Worm (Caenorhabditis elegans) whole organism, L4 larva: ENCODE results near the gene K09E9.3.

Experiments
- F37D6.2 ChIP-seq: sonication (generic microtip); optimal IDR thresholded peaks from 2 replicates; lab custom pipeline; 2016; ENCODE audit warnings: mild to moderate bottlenecking, missing genetic modification characterization, missing compliant biosample characterization
- T20F7.1 ChIP-seq: fragments of 200-800 bp; sonication (Bioruptor generic); optimal IDR thresholded peaks from 2 replicates; lab custom pipeline; 2018; ENCODE audit warnings: mild to moderate bottlenecking, missing genetic modification characterization, missing compliant biosample characterization
- Y105C5A.15 ChIP-seq: fragments of 200-800 bp; sonication (Bioruptor generic); IDR thresholded peaks from 2 replicates; pipeline ENCODE4 v1.3.6; 2022; ENCODE audit warnings: missing genetic modification characterization, missing compliant biosample characterization
- ZK337.2 ChIP-seq: fragments of 200-800 bp; sonication (Bioruptor generic); IDR thresholded peaks from 2 replicates; pipeline ENCODE4 v1.3.6; 2022; ENCODE audit warnings: missing genetic modification reagents, missing genetic modification characterization, missing compliant biosample characterization
- aha-1 ChIP-seq: fragments of 150-350 bp; peaks from one replicate; lab custom pipeline; 2014; ENCODE audit warnings: missing biosample characterization, missing genetic modification characterization
- ama-1 ChIP-seq: fragments of 150-350 bp; optimal IDR thresholded peaks from 2 replicates; lab custom pipeline; 2014; ENCODE audit warnings: inconsistent platforms, mixed read lengths
- ceh-20 ChIP-seq: fragments of 200-800 bp; sonication (Bioruptor generic); IDR thresholded peaks from 2 replicates; pipeline ENCODE4 v1.3.6; 2022; ENCODE audit warnings: missing genetic modification reagents, missing genetic modification characterization, missing compliant biosample characterization
- ces-1 ChIP-seq: fragments of 150-350 bp; sonication (generic microtip); optimal IDR thresholded peaks from 4 replicates; lab custom pipeline; 2014; ENCODE audit warnings: missing biosample characterization, missing genetic modification reagents, missing genetic modification characterization
- ctbp-1 ChIP-seq: fragments of 200-800 bp; sonication (Bioruptor generic); IDR thresholded peaks from 2 replicates; pipeline ENCODE4 v1.3.6; 2022; ENCODE audit warnings: missing genetic modification reagents, missing genetic modification characterization, missing compliant biosample characterization
- daf-12 ChIP-seq: fragments of 150-350 bp; optimal IDR thresholded peaks from 2 replicates; lab custom pipeline; 2014; ENCODE audit warnings: missing biosample characterization, missing genetic modification reagents, missing genetic modification characterization
- daf-8 ChIP-seq: fragments of 200-800 bp; sonication (Bioruptor generic); IDR thresholded peaks from 2 replicates; pipeline ENCODE4 v1.3.6; 2022; ENCODE audit warnings: missing genetic modification characterization, missing compliant biosample characterization
- dmd-6 ChIP-seq: fragments of 200-800 bp; sonication (Bioruptor generic); IDR thresholded peaks from 2 replicates; pipeline ENCODE4 v1.3.6; 2022; ENCODE audit warnings: missing genetic modification reagents, missing genetic modification characterization, missing compliant biosample characterization
- dve-1 ChIP-seq: sonication (generic microtip); optimal IDR thresholded peaks from 2 replicates; lab custom pipeline; 2017; ENCODE audit warnings: antibody characterized with exemption, mild to moderate bottlenecking, missing genetic modification characterization, missing compliant biosample characterization; ENCODE audit not compliant: insufficient read depth
- fkh-10 ChIP-seq: fragments of 150-350 bp; optimal IDR thresholded peaks from 2 replicates; lab custom pipeline; 2014; ENCODE audit warnings: missing biosample characterization, missing genetic modification reagents, missing genetic modification characterization
- hif-1 ChIP-seq, 2 experiments: sonication (generic microtip); optimal IDR thresholded peaks; 2 replicates each; lab custom pipeline; 2016 to 2017; ENCODE audit warnings: missing compliant biosample characterization in 2 of 2, missing genetic modification characterization in 2 of 2, missing genetic modification reagents in 2 of 2, missing genotype in 2 of 2, mild to moderate bottlenecking in 1 of 2
- hlh-11 ChIP-seq: fragments of 200-800 bp; sonication (Bioruptor generic); optimal IDR thresholded peaks from 2 replicates; lab custom pipeline; 2018; ENCODE audit warnings: mild to moderate bottlenecking, missing genetic modification characterization, missing compliant biosample characterization
- hlh-30 ChIP-seq: sonication (generic microtip); optimal IDR thresholded peaks from 2 replicates; lab custom pipeline; 2017; ENCODE audit warnings: antibody characterized with exemption, mild to moderate bottlenecking, missing genetic modification characterization, missing compliant biosample characterization; ENCODE audit not compliant: insufficient read depth
- hmg-1.1 ChIP-seq: fragments of 200-800 bp; sonication (Bioruptor generic); IDR thresholded peaks from 2 replicates; pipeline ENCODE4 v1.3.6; 2022; ENCODE audit warnings: missing genetic modification reagents, missing genetic modification characterization, missing compliant biosample characterization
- lin-38 ChIP-seq: fragments of 200-800 bp; sonication (Bioruptor generic); IDR thresholded peaks from 2 replicates; pipeline ENCODE4 v1.3.6; 2022; ENCODE audit warnings: missing genetic modification reagents, missing genetic modification characterization, missing compliant biosample characterization
- lir-3 ChIP-seq: sonication (generic microtip); optimal IDR thresholded peaks from 2 replicates; lab custom pipeline; 2016; ENCODE audit warnings: mild to moderate bottlenecking, missing genetic modification characterization, missing compliant biosample characterization
- lsy-2 ChIP-seq, 2 experiments: fragments of 150-350 bp in 1 of 2; sonication (generic microtip) in 1 of 2; optimal IDR thresholded peaks; 2 replicates each; lab custom pipeline; 2014 to 2017; ENCODE audit warnings: missing biosample characterization in 2 of 2, missing genetic modification characterization in 2 of 2
- mdl-1 ChIP-seq, 2 experiments: fragments of 150-350 bp in 1 of 2; sonication (generic microtip) in 1 of 2; optimal IDR thresholded peaks; 2 replicates each; lab custom pipeline; 2014 to 2017; ENCODE audit warnings: missing biosample characterization in 2 of 2, missing genetic modification characterization in 2 of 2
- mep-1 ChIP-seq: fragments of 150-350 bp; sonication (generic microtip); optimal IDR thresholded peaks from 3 replicates; lab custom pipeline; 2014; ENCODE audit warnings: missing biosample characterization, missing genetic modification characterization
- mes-2 ChIP-seq: sonication (generic microtip); optimal IDR thresholded peaks from 2 replicates; lab custom pipeline; 2016; ENCODE audit warnings: missing genotype, mild to moderate bottlenecking, missing genetic modification characterization, missing compliant biosample characterization; ENCODE audit not compliant: poor library complexity, severe bottlenecking
- nhr-102 ChIP-seq: sonication (generic microtip); optimal IDR thresholded peaks from 2 replicates; lab custom pipeline; 2016; ENCODE audit warnings: mild to moderate bottlenecking, missing genetic modification characterization, moderate library complexity, missing compliant biosample characterization
- nhr-25 ChIP-seq: sonication (generic microtip); optimal IDR thresholded peaks from 2 replicates; lab custom pipeline; 2017; ENCODE audit warnings: missing genetic modification characterization, mild to moderate bottlenecking, missing compliant biosample characterization, antibody characterized with exemption, moderate library complexity, borderline replicate concordance; ENCODE audit not compliant: insufficient read depth
- nhr-41 ChIP-seq: fragments of 200-800 bp; sonication (Bioruptor generic); IDR thresholded peaks from 2 replicates; pipeline ENCODE4 v1.3.6; 2022; ENCODE audit warnings: missing genetic modification reagents, missing genetic modification characterization, missing compliant biosample characterization
- nhr-42 ChIP-seq: fragments of 200-800 bp; sonication (Bioruptor generic); IDR thresholded peaks from 2 replicates; pipeline ENCODE4 v1.3.6; 2022; ENCODE audit warnings: missing genetic modification characterization, missing compliant biosample characterization
- nhr-77 ChIP-seq: fragments of 150-350 bp; optimal IDR thresholded peaks from 2 replicates; lab custom pipeline; 2014; ENCODE audit warnings: missing biosample characterization, missing genetic modification characterization
- pha-4 ChIP-seq, 2 experiments: fragments of 150-350 bp in 1 of 2; fragments of 200-800 bp in 1 of 2; sonication (Bioruptor generic) in 1 of 2; IDR thresholded peaks in 1 of 2; optimal IDR thresholded peaks in 1 of 2; 2 replicates each; pipeline versions ENCODE4 v1.3.6 to Lab custom; 2014 to 2022; ENCODE audit warnings: missing genetic modification characterization in 2 of 2, missing genetic modification reagents in 2 of 2, missing biosample characterization in 1 of 2, missing compliant biosample characterization in 1 of 2
- rbr-2 ChIP-seq: sonication (generic microtip); optimal IDR thresholded peaks from 2 replicates; lab custom pipeline; 2016; ENCODE audit warnings: missing genotype, missing genetic modification characterization, missing compliant biosample characterization
- saeg-2 ChIP-seq: fragments of 200-800 bp; sonication (Bioruptor generic); IDR thresholded peaks from 2 replicates; pipeline ENCODE4 v1.3.6; 2022; ENCODE audit warnings: missing genetic modification reagents, missing genetic modification characterization, missing compliant biosample characterization
- sdz-12 ChIP-seq: fragments of 200-800 bp; sonication (Bioruptor generic); optimal IDR thresholded peaks from 2 replicates; lab custom pipeline; 2018; ENCODE audit warnings: mild to moderate bottlenecking, missing genetic modification characterization, missing compliant biosample characterization
- set-16 ChIP-seq: fragments of 200-800 bp; sonication (Bioruptor generic); IDR thresholded peaks from 2 replicates; pipeline ENCODE4 v1.3.6; 2022; ENCODE audit warnings: missing genetic modification reagents, missing genetic modification characterization, missing compliant biosample characterization
- snpc-1.2 ChIP-seq: fragments of 200-800 bp; sonication (Bioruptor generic); IDR thresholded peaks from 2 replicates; pipeline ENCODE4 v1.3.6; 2022; ENCODE audit warnings: missing genetic modification reagents, missing genetic modification characterization, missing compliant biosample characterization
- unc-62 ChIP-seq, 3 experiments: fragments of 150-350 bp in 1 of 3; sonication (generic microtip); optimal IDR thresholded peaks in 2 of 3; peaks in 1 of 3; 1 replicate in 1 of 3; 2 replicates in 2 of 3; lab custom pipeline; 2014 to 2017; ENCODE audit warnings: missing biosample characterization in 3 of 3, missing genetic modification characterization in 3 of 3, missing genetic modification reagents in 3 of 3, missing genotype in 1 of 3
- vab-7 ChIP-seq: fragments of 200-800 bp; sonication (Bioruptor generic); IDR thresholded peaks from 2 replicates; pipeline ENCODE4 v1.3.6; 2022; ENCODE audit warnings: missing genetic modification reagents, missing genetic modification characterization, missing compliant biosample characterization
- zfp-2 ChIP-seq: sonication (generic microtip); optimal IDR thresholded peaks from 2 replicates; lab custom pipeline; 2016; ENCODE audit warnings: mild to moderate bottlenecking, missing genetic modification characterization, missing compliant biosample characterization

Gene K09E9.3

ce11 chrX:15567986-15568940, 45.3 kb downstream of the K09E9.3 start, which contains the start of gene dyn-1 (continued):
- TF ChIP-seq saeg-2 (GFP tag; lab: Robert Waterston, UW) (no peak), daf-12 (tag; lab: Kevin White, UChicago) (no peak), nhr-41 (GFP tag; lab: Robert Waterston, UW) (0 out of 2 replicates have a peak, but pooled peaks have one; percentile 10), nhr-77 (tag; lab: Kevin White, UChicago) (peak; percentile 81), fkh-10 (GFP tag; lab: Kevin White, UChicago) (no peak), mes-2 (tag; lab: Kevin White, UChicago) (peak; percentile 68), nhr-25 (tag; lab: Kevin White, UChicago) (no peak), daf-8 (GFP tag; lab: Robert Waterston, UW) (no peak), nhr-102 (peak; percentile 61), hmg-1.1 (peak; percentile 67), dve-1 (tag; lab: Kevin White, UChicago) (peak; percentile 82), lir-3 (peak; percentile 43)
- TF ChIP-seq, all 104 proteins: peak for 35

ce11 chrX:15566640-15567039, 47.0 kb downstream of the K09E9.3 start:
- TF ChIP-seq hif-1 (tag; optimal IDR thresholded peaks at IDR 0.05; lab: Kevin White, UChicago) (no peak), ctbp-1 (GFP tag; lab: Robert Waterston, UW) (0 out of 2 replicates have a peak, but pooled peaks have one; percentile 68), daf-12 (tag; lab: Kevin White, UChicago) (no peak), mdl-1 (tag; optimal IDR thresholded peaks at IDR 0.05; lab: Kevin White, UChicago) (peak in 1 of 2 experiments; percentile 52), ZK337.2 (GFP tag; lab: Robert Waterston, UW) (no peak), pha-4 (GFP tag; IDR thresholded peaks at IDR 0.05; lab: Robert Waterston, UW) (0 out of 2 replicates have a peak, but pooled peaks have one; percentile 30), pha-4 (tag; optimal IDR thresholded peaks at IDR 0.05; lab: Kevin White, UChicago) (no peak), lir-3 (no peak), hlh-30 (tag; lab: Kevin White, UChicago) (no peak), hlh-11 (tag; lab: Kevin White, UChicago) (peak; percentile 15), mes-2 (tag; lab: Kevin White, UChicago) (peak; percentile 38), Y105C5A.15 (GFP tag; lab: Robert Waterston, UW) (no peak), ces-1 (GFP tag; lab: Kevin White, UChicago) (no peak), F37D6.2 (tag; lab: Kevin White, UChicago) (peak; percentile 46), nhr-42 (no peak), fkh-10 (GFP tag; lab: Kevin White, UChicago) (peak; percentile 57), ceh-20 (0 out of 2 replicates have a peak, but pooled peaks have one; percentile 14), nhr-102 (no peak), aha-1 (tag; lab: Kevin White, UChicago) (peak; percentile 58), rbr-2 (peak; percentile 63), set-16 (GFP tag; lab: Robert Waterston, UW) (peak; percentile 70), vab-7 (0 out of 2 replicates have a peak, but pooled peaks have one; percentile 37), unc-62 (GFP tag; optimal IDR thresholded peaks at IDR 0.05 in 1 of 2; lab: Kevin White, UChicago) (peak in 1 of 2 experiments; percentile 90), unc-62 (tag; optimal IDR thresholded peaks at IDR 0.05; lab: Kevin White, UChicago) (no peak), mep-1 (tag; lab: Kevin White, UChicago) (peak; percentile 8), ama-1 (lab: Kevin White, UChicago) (no peak), hmg-1.1 (peak; percentile 63)

DNA sequence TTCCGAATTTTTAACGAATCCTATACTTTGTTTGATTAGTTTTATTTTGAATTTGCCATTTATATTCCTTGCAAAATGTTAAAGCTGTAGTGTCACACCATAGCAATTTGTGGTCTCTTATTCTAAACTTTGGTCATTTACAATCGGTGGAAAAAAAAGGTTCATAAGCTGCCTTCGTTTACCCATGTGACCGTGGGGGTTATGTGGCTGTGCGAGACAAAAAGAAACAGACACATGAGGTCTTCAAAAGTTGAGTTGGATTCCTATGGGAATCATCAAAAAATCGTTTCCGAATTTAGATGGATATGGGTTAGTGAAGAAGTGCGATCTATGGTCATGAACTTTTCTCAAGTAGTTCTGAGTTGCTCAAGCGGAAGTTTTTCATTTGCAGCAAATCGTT, 49.3 kb downstream of the K09E9.3 start:
- no peak for TF ChIP-seq T20F7.1 (GFP tag; lab: Kevin White, UChicago)
- TF ChIP-seq snpc-1.2 (GFP tag; lab: Robert Waterston, UW) = no peak
- TF ChIP-seq mdl-1 (tag; optimal IDR thresholded peaks at IDR 0.05; lab: Kevin White, UChicago) = peak in 1 of 2 experiments; percentile 37
- no peak for TF ChIP-seq lin-38 (GFP tag; lab: Robert Waterston, UW)
- TF ChIP-seq zfp-2 (tag; lab: Kevin White, UChicago) = no peak
- TF ChIP-seq ceh-20 = 0 out of 2 replicates have a peak, but pooled peaks have one; percentile 27
- TF ChIP-seq unc-62 (GFP tag; optimal IDR thresholded peaks at IDR 0.05 in 1 of 2; lab: Kevin White, UChicago) = peak in 1 of 2 experiments; percentile 99
- TF ChIP-seq unc-62 (tag; optimal IDR thresholded peaks at IDR 0.05; lab: Kevin White, UChicago) = no peak
- peak; percentile 4 for TF ChIP-seq mep-1 (tag; lab: Kevin White, UChicago)
- TF ChIP-seq hlh-30 (tag; lab: Kevin White, UChicago) = peak; percentile 79
- TF ChIP-seq aha-1 (tag; lab: Kevin White, UChicago) = peak; percentile 31
- TF ChIP-seq dmd-6 (GFP tag; lab: Robert Waterston, UW) = 0 out of 2 replicates have a peak, but pooled peaks have one; percentile 12
- peak in 1 of 2 experiments; percentile 35 for TF ChIP-seq lsy-2 (tag; optimal IDR thresholded peaks at IDR 0.05; lab: Kevin White, UChicago)
- TF ChIP-seq sdz-12 = no peak
